Worm (Caenorhabditis elegans): ENCODE measurements around the gene F56D2.8.

Gene F56D2.8

DNA sequence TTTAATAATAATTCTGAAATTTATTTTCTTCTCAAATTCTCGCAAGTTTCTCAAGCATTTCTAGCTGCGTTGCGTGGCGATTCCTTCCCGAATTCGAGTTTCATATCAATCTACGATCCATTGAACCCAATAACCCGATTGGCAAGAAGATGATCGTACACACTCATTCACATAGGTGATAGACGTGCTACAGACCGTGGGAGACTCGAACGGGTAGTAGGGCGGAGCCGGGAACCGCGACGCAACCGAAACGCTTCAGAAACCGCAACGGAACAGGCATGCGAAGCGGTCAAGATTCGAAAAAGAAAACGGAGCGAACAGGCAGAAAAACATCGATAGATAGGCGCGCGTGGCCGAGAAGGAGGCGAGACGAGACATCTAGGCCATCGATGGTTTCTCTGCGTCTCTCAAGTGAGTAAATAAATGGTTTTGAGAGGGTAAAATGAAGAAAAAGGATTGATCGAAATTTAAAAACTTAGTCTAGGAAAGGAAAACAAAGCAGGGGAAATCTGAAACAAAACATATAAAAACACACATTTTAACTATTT, 20.8 kb upstream of the F56D2.8 start, which contains the start of gene madf-11:
Gene madf-11 (minus strand): TSS at position 51 of the 548 bp plus-strand sequence.
- TF ChIP-seq ces-1 (GFP tag; optimal IDR thresholded peaks at IDR 0.05) = no peak
- peak; percentile 49 for TF ChIP-seq lsy-2 (tag; optimal IDR thresholded peaks at IDR 0.05)
- no peak for TF ChIP-seq zip-8 (tag; optimal IDR thresholded peaks at IDR 0.05)
- TF ChIP-seq ztf-11 (tag; optimal IDR thresholded peaks at IDR 0.05) = no peak
- no peak for TF ChIP-seq unc-62 (GFP tag; optimal IDR thresholded peaks at IDR 0.05)
- TF ChIP-seq elt-3 (tag; optimal IDR thresholded peaks at IDR 0.05) = no peak
- TF ChIP-seq ham-2 (GFP tag; optimal IDR thresholded peaks at IDR 0.05) = peak; percentile 60
- TF ChIP-seq unc-120 (tag; optimal IDR thresholded peaks at IDR 0.05; ENCODE audit: poor library complexity, severe bottlenecking) = peak; percentile 31
- TF ChIP-seq ceh-83 (GFP tag; optimal IDR thresholded peaks at IDR 0.05) = no peak
- TF ChIP-seq mep-1 (tag; optimal IDR thresholded peaks at IDR 0.05) = peak; percentile 36
- no peak for TF ChIP-seq tbx-8 (GFP tag; optimal IDR thresholded peaks at IDR 0.05)
- TF ChIP-seq lin-13 (tag; optimal IDR thresholded peaks at IDR 0.05) = no peak
- TF ChIP-seq snpc-4 (tag; optimal IDR thresholded peaks at IDR 0.05) = no peak
- TF ChIP-seq nhr-2 (tag; optimal IDR thresholded peaks at IDR 0.05) = no peak
- TF ChIP-seq lin-32 (GFP tag; optimal IDR thresholded peaks at IDR 0.05) = no peak
- TF ChIP-seq blmp-1 (tag; optimal IDR thresholded peaks at IDR 0.05) = no peak
- TF ChIP-seq nhr-237 (tag; optimal IDR thresholded peaks at IDR 0.05) = peak; percentile 34
- no peak for TF ChIP-seq sem-2 (GFP tag; optimal IDR thresholded peaks at IDR 0.05)
- TF ChIP-seq bed-3 (GFP tag; optimal IDR thresholded peaks at IDR 0.05) = no peak
- TF ChIP-seq pha-4 (tag; optimal IDR thresholded peaks at IDR 0.05) = peak; percentile 71
- no peak for TF ChIP-seq cnd-1 (tag; optimal IDR thresholded peaks at IDR 0.05)
- no peak for TF ChIP-seq unc-39 (tag; optimal IDR thresholded peaks at IDR 0.05)
- TF ChIP-seq hlh-1 (tag; optimal IDR thresholded peaks at IDR 0.05) = peak; percentile 3
- no peak for TF ChIP-seq nhr-12 (tag; optimal IDR thresholded peaks at IDR 0.05)
- no peak for TF ChIP-seq flh-1 (GFP tag; optimal IDR thresholded peaks at IDR 0.05)
- TF ChIP-seq nhr-76 (tag; optimal IDR thresholded peaks at IDR 0.05) = no peak
- no peak for TF ChIP-seq ceh-43 (GFP tag; optimal IDR thresholded peaks at IDR 0.05)
- TF ChIP-seq drap-1 (GFP tag; optimal IDR thresholded peaks at IDR 0.05) = no peak
- peak; percentile 58 for TF ChIP-seq sptf-1 (tag; optimal IDR thresholded peaks at IDR 0.05)
- TF ChIP-seq ceh-39 (tag; optimal IDR thresholded peaks at IDR 0.05) = peak; percentile 72
- no peak for TF ChIP-seq mls-2 (tag; optimal IDR thresholded peaks at IDR 0.05)
- TF ChIP-seq M03D4.4 (tag; optimal IDR thresholded peaks at IDR 0.05) = peak; percentile 17
- no peak for TF ChIP-seq elt-1 (tag; optimal IDR thresholded peaks at IDR 0.05; ENCODE audit: borderline replicate concordance, insufficient read depth)
- no peak for TF ChIP-seq mab-5 (tag; optimal IDR thresholded peaks at IDR 0.05)
- no peak for TF ChIP-seq nhr-28 (tag; optimal IDR thresholded peaks at IDR 0.05)

DNA sequence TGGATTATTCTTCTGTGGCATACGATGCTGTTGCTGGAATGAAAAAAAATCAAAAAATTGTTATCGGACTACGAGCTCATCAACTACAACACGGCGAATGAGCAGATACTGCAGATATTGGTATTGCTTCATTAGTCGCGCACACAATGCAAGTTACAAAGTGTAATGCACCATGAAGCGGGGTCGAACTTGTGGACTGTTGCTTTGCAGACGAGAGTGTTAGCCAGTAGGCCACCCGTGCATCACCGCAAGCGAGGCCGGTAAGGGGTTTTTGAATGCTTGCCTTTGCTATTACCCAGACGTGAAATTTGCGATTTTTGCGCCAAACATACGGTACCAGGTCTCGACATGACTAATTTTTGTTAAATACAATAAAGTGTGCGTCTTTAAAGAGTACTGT, 19.3 kb upstream of the F56D2.8 start:
- TF ChIP-seq mls-2 (tag; optimal IDR thresholded peaks at IDR 0.05) (peak; percentile 97), sem-2 (GFP tag; optimal IDR thresholded peaks at IDR 0.05) (peak; percentile 96), nhr-237 (tag; optimal IDR thresholded peaks at IDR 0.05) (peak; percentile 12), ztf-11 (tag; optimal IDR thresholded peaks at IDR 0.05) (peak; percentile 70), drap-1 (GFP tag; optimal IDR thresholded peaks at IDR 0.05) (peak; percentile 97), snpc-4 (tag; optimal IDR thresholded peaks at IDR 0.05) (no peak), lin-32 (GFP tag; optimal IDR thresholded peaks at IDR 0.05) (peak; percentile 94), nhr-76 (tag; optimal IDR thresholded peaks at IDR 0.05) (peak; percentile 47), unc-62 (GFP tag; optimal IDR thresholded peaks at IDR 0.05) (peak; percentile 30), ceh-39 (tag; optimal IDR thresholded peaks at IDR 0.05) (no peak), nhr-2 (tag; optimal IDR thresholded peaks at IDR 0.05) (no peak), ceh-83 (GFP tag; optimal IDR thresholded peaks at IDR 0.05) (peak; percentile 98), blmp-1 (tag; optimal IDR thresholded peaks at IDR 0.05) (no peak), unc-39 (tag; optimal IDR thresholded peaks at IDR 0.05) (peak; percentile 70), elt-1 (tag; optimal IDR thresholded peaks at IDR 0.05; ENCODE audit: borderline replicate concordance, insufficient read depth) (no peak), unc-120 (tag; optimal IDR thresholded peaks at IDR 0.05; ENCODE audit: poor library complexity, severe bottlenecking) (peak; percentile 84), ceh-43 (GFP tag; optimal IDR thresholded peaks at IDR 0.05) (peak; percentile 89), elt-3 (tag; optimal IDR thresholded peaks at IDR 0.05) (no peak), flh-1 (GFP tag; optimal IDR thresholded peaks at IDR 0.05) (peak; percentile 92), nhr-12 (tag; optimal IDR thresholded peaks at IDR 0.05) (no peak), nhr-28 (tag; optimal IDR thresholded peaks at IDR 0.05) (peak; percentile 70), lin-13 (tag; optimal IDR thresholded peaks at IDR 0.05) (peak; percentile 87), ces-1 (GFP tag; optimal IDR thresholded peaks at IDR 0.05) (no peak), ham-2 (GFP tag; optimal IDR thresholded peaks at IDR 0.05) (peak; percentile 94), tbx-8 (GFP tag; optimal IDR thresholded peaks at IDR 0.05) (peak; percentile 96), cnd-1 (tag; optimal IDR thresholded peaks at IDR 0.05) (peak; percentile 97), pha-4 (tag; optimal IDR thresholded peaks at IDR 0.05) (peak; percentile 95), hlh-1 (tag; optimal IDR thresholded peaks at IDR 0.05) (peak; percentile 70), lsy-2 (tag; optimal IDR thresholded peaks at IDR 0.05) (peak; percentile 42), mab-5 (tag; optimal IDR thresholded peaks at IDR 0.05) (no peak), M03D4.4 (tag; optimal IDR thresholded peaks at IDR 0.05) (peak; percentile 97), sptf-1 (tag; optimal IDR thresholded peaks at IDR 0.05) (peak; percentile 96), mep-1 (tag; optimal IDR thresholded peaks at IDR 0.05) (peak; percentile 47), bed-3 (GFP tag; optimal IDR thresholded peaks at IDR 0.05) (peak; percentile 86), zip-8 (tag; optimal IDR thresholded peaks at IDR 0.05) (no peak)
